Worm (Caenorhabditis elegans) whole organism, midembryonic: ENCODE data around the gene nspg-1.

Source experiments
- T22C8.4 ChIP-seq: fragments of 200-800 bp; sonication (Bioruptor generic); IDR thresholded peaks from 2 replicates; pipeline ENCODE4 v1.3.6; 2022; ENCODE audit warnings: missing genetic modification characterization, missing compliant biosample characterization
- cog-1 ChIP-seq: sonication (generic microtip); optimal IDR thresholded peaks from 2 replicates; lab custom pipeline; 2016; ENCODE audit warnings: missing genetic modification characterization, missing compliant biosample characterization
- flt-1 ChIP-seq: fragments of 200-800 bp; sonication (Bioruptor generic); IDR thresholded peaks from 2 replicates; pipeline ENCODE4 v1.3.6; 2022; ENCODE audit warnings: missing genetic modification characterization, missing compliant biosample characterization
- klf-2 ChIP-seq: fragments of 200-800 bp; sonication (Bioruptor generic); conservative IDR thresholded peaks from 2 replicates; pipeline ENCODE4 v1.3.6; 2022; ENCODE audit warnings: missing genetic modification reagents, missing genetic modification characterization, missing compliant biosample characterization
- med-1 ChIP-seq: sonication (generic microtip); optimal IDR thresholded peaks from 2 replicates; lab custom pipeline; 2017; ENCODE audit warnings: missing genetic modification characterization, mild to moderate bottlenecking, missing compliant biosample characterization, antibody characterized with exemption, missing genetic modification reagents; ENCODE audit not compliant: insufficient read depth
- ref-1 ChIP-seq: fragments of 200-800 bp; sonication (Bioruptor generic); conservative IDR thresholded peaks from 2 replicates; pipeline ENCODE4 v1.3.6; 2022; ENCODE audit warnings: missing genetic modification reagents, missing genetic modification characterization, missing compliant biosample characterization
- tab-1 ChIP-seq: fragments of 200-800 bp; sonication (Bioruptor generic); IDR thresholded peaks from 2 replicates; pipeline ENCODE4 v1.3.6; 2022; ENCODE audit warnings: missing genetic modification characterization, missing compliant biosample characterization
- ztf-23 ChIP-seq: fragments of 200-800 bp; sonication (Bioruptor generic); IDR thresholded peaks from 2 replicates; pipeline ENCODE4 v1.3.6; 2022; ENCODE audit warnings: missing genetic modification reagents, missing genetic modification characterization, missing compliant biosample characterization
- ztf-29 ChIP-seq: fragments of 200-800 bp; sonication (Bioruptor generic); IDR thresholded peaks from 2 replicates; pipeline ENCODE4 v1.3.6; 2022; ENCODE audit warnings: missing genetic modification reagents, missing genetic modification characterization, missing compliant biosample characterization

nspg-1 gene

ce11 chrV:12898583-12899232 lies 30.8 kb upstream of the nspg-1 start:
- no peak for TF ChIP-seq tab-1 (GFP tag; lab: Robert Waterston, UW)
- TF ChIP-seq ztf-29 (GFP tag; lab: Robert Waterston, UW): no peak
- TF ChIP-seq flt-1 (GFP tag; lab: Robert Waterston, UW): no peak
- no peak for TF ChIP-seq ztf-23
- TF ChIP-seq T22C8.4 (GFP tag; lab: Robert Waterston, UW): no peak
- no peak for TF ChIP-seq ref-1 (GFP tag; lab: Robert Waterston, UW)
- TF ChIP-seq med-1 (GFP tag; lab: Kevin White, UChicago): no peak
- TF ChIP-seq cog-1 (tag; lab: Kevin White, UChicago): no peak
- no peak for TF ChIP-seq klf-2 (GFP tag; lab: Robert Waterston, UW)

DNA sequence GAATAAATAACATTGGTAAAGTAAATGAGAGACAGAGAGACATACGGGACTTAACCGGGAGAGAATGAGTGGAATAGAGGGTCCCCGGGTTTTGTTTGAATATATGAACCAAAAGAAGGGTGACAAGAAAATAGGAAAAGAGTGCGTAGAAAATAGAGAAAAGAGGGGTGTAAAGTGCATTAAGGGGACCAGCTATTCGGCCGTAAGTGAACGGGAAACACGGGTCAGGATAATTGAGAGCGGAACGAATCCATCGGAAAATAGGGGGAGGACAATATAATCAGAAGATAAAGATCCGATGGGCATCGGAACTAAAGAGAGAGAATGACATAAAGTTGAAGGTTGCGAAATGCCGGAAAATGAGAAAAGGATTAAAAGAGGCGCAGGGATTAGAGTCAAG lies 29.4 kb upstream of the nspg-1 start:
- no peak for TF ChIP-seq med-1 (GFP tag; lab: Kevin White, UChicago)
- TF ChIP-seq klf-2 (GFP tag; lab: Robert Waterston, UW): no peak
- TF ChIP-seq tab-1 (GFP tag; lab: Robert Waterston, UW): no peak
- TF ChIP-seq cog-1 (tag; lab: Kevin White, UChicago): no peak
- TF ChIP-seq ztf-29 (GFP tag; lab: Robert Waterston, UW): no peak
- no peak for TF ChIP-seq ref-1 (GFP tag; lab: Robert Waterston, UW)
- TF ChIP-seq ztf-23: no peak
- TF ChIP-seq T22C8.4 (GFP tag; lab: Robert Waterston, UW): no peak
- TF ChIP-seq flt-1 (GFP tag; lab: Robert Waterston, UW): no peak

ce11 chrV:12896850-12897249 lies 29.0 kb upstream of the nspg-1 start:
- no peak for TF ChIP-seq ztf-23
- TF ChIP-seq flt-1 (GFP tag; lab: Robert Waterston, UW): no peak
- no peak for TF ChIP-seq ztf-29 (GFP tag; lab: Robert Waterston, UW)
- TF ChIP-seq klf-2 (GFP tag; lab: Robert Waterston, UW): no peak
- no peak for TF ChIP-seq med-1 (GFP tag; lab: Kevin White, UChicago)
- no peak for TF ChIP-seq cog-1 (tag; lab: Kevin White, UChicago)
- TF ChIP-seq ref-1 (GFP tag; lab: Robert Waterston, UW): no peak
- no peak for TF ChIP-seq tab-1 (GFP tag; lab: Robert Waterston, UW)
- no peak for TF ChIP-seq T22C8.4 (GFP tag; lab: Robert Waterston, UW)

- TF ChIP-seq ref-1 (GFP tag; lab: Robert Waterston, UW) (no peak), ztf-29 (GFP tag; lab: Robert Waterston, UW) (no peak), ztf-23 (no peak), flt-1 (GFP tag; lab: Robert Waterston, UW) (no peak), klf-2 (GFP tag; lab: Robert Waterston, UW) (no peak), cog-1 (tag; lab: Kevin White, UChicago) (no peak), T22C8.4 (GFP tag; lab: Robert Waterston, UW) (no peak), med-1 (GFP tag; lab: Kevin White, UChicago) (no peak), tab-1 (GFP tag; lab: Robert Waterston, UW) (no peak)
Measured at ce11 chrV:12895772-12896171, 27.9 kb upstream of the nspg-1 start, which contains the start of gene ttbk-7. TSS of gene ttbk-7 (minus strand) at chrV:12895872.

ce11 chrV:12885860-12886259 lies 18.0 kb upstream of the nspg-1 start, which contains the start of gene glb-24:
TSS of gene glb-24 (minus strand) at chrV:12885960.
- no peak for TF ChIP-seq ztf-23

DNA sequence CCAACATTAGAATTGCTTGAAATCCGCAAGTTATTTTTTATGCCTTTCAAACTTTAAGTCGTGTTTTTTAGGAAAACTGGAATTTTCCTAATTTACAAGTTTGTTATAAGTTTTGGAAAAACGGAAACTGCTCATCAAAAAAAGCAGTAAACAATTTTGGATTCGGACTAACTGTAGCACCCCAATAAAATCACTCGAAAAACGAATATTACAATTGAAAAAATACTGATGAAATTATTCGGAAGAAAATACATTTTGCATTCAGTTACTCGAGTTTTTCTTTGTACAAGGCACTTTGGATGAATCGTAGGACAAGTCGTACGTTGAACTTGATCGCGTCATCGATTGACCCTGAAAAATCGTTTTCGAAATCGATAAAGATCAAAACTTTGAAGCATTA lies 14.5 kb upstream of the nspg-1 start:
- TF ChIP-seq flt-1 (GFP tag; lab: Robert Waterston, UW) (no peak), cog-1 (tag; lab: Kevin White, UChicago) (no peak), T22C8.4 (GFP tag; lab: Robert Waterston, UW) (no peak), ztf-23 (no peak), klf-2 (GFP tag; lab: Robert Waterston, UW) (no peak), ref-1 (GFP tag; lab: Robert Waterston, UW) (no peak), med-1 (GFP tag; lab: Kevin White, UChicago) (no peak), ztf-29 (GFP tag; lab: Robert Waterston, UW) (no peak), tab-1 (GFP tag; lab: Robert Waterston, UW) (no peak)

ce11 chrV:12881396-12881795 lies 13.5 kb upstream of the nspg-1 start:
- TF ChIP-seq flt-1 (GFP tag; lab: Robert Waterston, UW) (no peak), med-1 (GFP tag; lab: Kevin White, UChicago) (no peak), ref-1 (GFP tag; lab: Robert Waterston, UW) (no peak), ztf-29 (GFP tag; lab: Robert Waterston, UW) (no peak), cog-1 (tag; lab: Kevin White, UChicago) (no peak), ztf-23 (no peak), tab-1 (GFP tag; lab: Robert Waterston, UW) (no peak), T22C8.4 (GFP tag; lab: Robert Waterston, UW) (no peak), klf-2 (GFP tag; lab: Robert Waterston, UW) (no peak)

- no peak for TF ChIP-seq ztf-23
- TF ChIP-seq ztf-29 (GFP tag; lab: Robert Waterston, UW): no peak
- TF ChIP-seq T22C8.4 (GFP tag; lab: Robert Waterston, UW): no peak
- no peak for TF ChIP-seq ref-1 (GFP tag; lab: Robert Waterston, UW)
- TF ChIP-seq cog-1 (tag; lab: Kevin White, UChicago): no peak
- no peak for TF ChIP-seq flt-1 (GFP tag; lab: Robert Waterston, UW)
- no peak for TF ChIP-seq med-1 (GFP tag; lab: Kevin White, UChicago)
- no peak for TF ChIP-seq klf-2 (GFP tag; lab: Robert Waterston, UW)
- no peak for TF ChIP-seq tab-1 (GFP tag; lab: Robert Waterston, UW)
Measured at ce11 chrV:12879349-12879748, 11.5 kb upstream of the nspg-1 start.

ce11 chrV:12877579-12877978 lies 9.7 kb upstream of the nspg-1 start:
- TF ChIP-seq flt-1 (GFP tag; lab: Robert Waterston, UW): no peak
- TF ChIP-seq ztf-23: no peak
- TF ChIP-seq cog-1 (tag; lab: Kevin White, UChicago): no peak
- TF ChIP-seq med-1 (GFP tag; lab: Kevin White, UChicago): no peak
- no peak for TF ChIP-seq klf-2 (GFP tag; lab: Robert Waterston, UW)
- no peak for TF ChIP-seq T22C8.4 (GFP tag; lab: Robert Waterston, UW)
- no peak for TF ChIP-seq ref-1 (GFP tag; lab: Robert Waterston, UW)
- no peak for TF ChIP-seq ztf-29 (GFP tag; lab: Robert Waterston, UW)
